Worm (Caenorhabditis elegans) whole organism, L4 larva: ENCODE measurements around the gene H14E04.3.

Experiments
- dve-1 ChIP-seq: sonication (generic microtip); optimal IDR thresholded peaks from 2 replicates; lab custom pipeline; 2017; ENCODE audit warnings: antibody characterized with exemption, mild to moderate bottlenecking, missing genetic modification characterization, missing compliant biosample characterization; ENCODE audit not compliant: insufficient read depth
- madf-5 ChIP-seq, 2 experiments: fragments of 200-800 bp; sonication (Bioruptor generic); IDR thresholded peaks; 2 replicates each; pipeline ENCODE4 v1.3.6; 2022; ENCODE audit warnings: missing compliant biosample characterization in 2 of 2, missing genetic modification characterization in 2 of 2
- nhr-77 ChIP-seq: fragments of 150-350 bp; optimal IDR thresholded peaks from 2 replicates; lab custom pipeline; 2014; ENCODE audit warnings: missing biosample characterization, missing genetic modification characterization
- php-3 ChIP-seq: fragments of 200-800 bp; sonication (Bioruptor generic); IDR thresholded peaks from 2 replicates; pipeline ENCODE4 v1.3.6; 2022; ENCODE audit warnings: missing genetic modification reagents, missing genetic modification characterization, missing compliant biosample characterization

ce11 chrIII:2426122-2426521 is 39.7 kb upstream of the H14E04.3 start, which contains the start of gene W04B5.8:
- TF ChIP-seq nhr-77 (tag; lab: Kevin White, UChicago) (no peak), madf-5 (GFP tag; IDR thresholded peaks at IDR 0.05; lab: Robert Waterston, UW) (no peak), dve-1 (tag; lab: Kevin White, UChicago) (no peak), php-3 (GFP tag; lab: Robert Waterston, UW) (no peak)
